Worm (Caenorhabditis elegans): Measurements from ENCODE around the gene Y51B9A.6.

DNA sequence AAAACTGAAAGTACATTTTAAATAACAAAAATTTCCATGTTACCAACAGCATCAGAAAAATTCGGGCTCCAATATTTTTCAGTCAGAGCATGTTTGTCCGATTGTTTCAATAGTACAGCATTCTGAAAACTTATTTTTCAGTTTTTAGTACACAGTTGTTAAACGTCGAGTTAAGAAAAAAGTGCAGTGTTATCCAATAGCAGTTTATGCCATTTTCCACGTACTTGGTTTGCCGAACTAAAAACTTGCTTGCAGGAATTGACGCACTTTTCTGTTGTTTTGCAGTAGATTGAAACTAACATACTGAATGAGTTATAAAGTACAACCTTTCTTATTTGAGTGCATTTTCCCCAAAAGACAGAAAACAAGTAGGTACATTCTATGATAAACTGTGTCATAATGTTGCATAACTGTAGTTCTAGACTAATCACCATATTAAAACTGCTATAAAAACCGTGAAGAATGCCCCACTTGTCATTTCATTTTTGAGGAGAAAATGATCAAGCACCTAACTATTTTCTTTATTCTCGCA lies 4.6 kb downstream of the Y51B9A.6 start, which contains the start of the genes Y51B9A.14 and Y51B9A.8:
- TF ChIP-seq nhr-237 (tag; optimal IDR thresholded peaks at IDR 0.05) (no peak), nhr-47 (tag; optimal IDR thresholded peaks at IDR 0.05) (no peak), lin-39 (tag; optimal IDR thresholded peaks at IDR 0.05) (no peak), aha-1 (tag; optimal IDR thresholded peaks at IDR 0.05) (no peak), unc-30 (tag; optimal IDR thresholded peaks at IDR 0.05) (no peak), nhr-76 (tag; optimal IDR thresholded peaks at IDR 0.05) (no peak), elt-3 (tag; optimal IDR thresholded peaks at IDR 0.05) (no peak)

Data from whole organism, L1 larva.